Fruit fly (Drosophila melanogaster): ENCODE results near the gene lush.

Gene lush

dm6 chr3L:19650121-19650520 lies 44.2 kb upstream of the lush start (continued):
- TF ChIP-seq HLH4C (GFP tag; IDR thresholded peaks at IDR 0.05; ENCODE audit: partially characterized antibody) (peak; percentile 92), Bgb (GFP tag; IDR thresholded peaks at IDR 0.05; ENCODE audit: partially characterized antibody) (peak; percentile 28; the same call in 1 of the 2 replicates), tup (GFP tag; optimal IDR thresholded peaks at IDR 0.05) (no peak), mld (GFP tag; IDR thresholded peaks at IDR 0.05; ENCODE audit: partially characterized antibody) (peak; percentile 79), CG32767 (GFP tag; IDR thresholded peaks at IDR 0.05) (no peak), Ets97D (GFP tag; optimal IDR thresholded peaks at IDR 0.05) (no peak), Hr78 (GFP tag; optimal IDR thresholded peaks at IDR 0.05) (no peak), CG7372 (GFP tag; IDR thresholded peaks at IDR 0.05) (no peak), CG6254 (GFP tag; optimal IDR thresholded peaks at IDR 0.05) (no peak), zen2 (GFP tag; IDR thresholded peaks at IDR 0.05; ENCODE audit: partially characterized antibody) (peak; percentile 45; the same call in 1 of the 3 replicates), sd (tag; optimal IDR thresholded peaks at IDR 0.05) (no peak), az2 (GFP tag; optimal IDR thresholded peaks at IDR 0.05) (no peak), ato (GFP tag; IDR thresholded peaks at IDR 0.05; ENCODE audit: partially characterized antibody) (0 out of 2 replicates have a peak, but pooled peaks have one; percentile 26), CG11696 (GFP tag; IDR thresholded peaks at IDR 0.05) (no peak), Elba2 (GFP tag; optimal IDR thresholded peaks at IDR 0.05) (no peak), Scr (GFP tag; IDR thresholded peaks at IDR 0.05; ENCODE audit: partially characterized antibody) (peak; percentile 64), hbn (GFP tag; IDR thresholded peaks at IDR 0.05; ENCODE audit: partially characterized antibody) (no peak)

DNA sequence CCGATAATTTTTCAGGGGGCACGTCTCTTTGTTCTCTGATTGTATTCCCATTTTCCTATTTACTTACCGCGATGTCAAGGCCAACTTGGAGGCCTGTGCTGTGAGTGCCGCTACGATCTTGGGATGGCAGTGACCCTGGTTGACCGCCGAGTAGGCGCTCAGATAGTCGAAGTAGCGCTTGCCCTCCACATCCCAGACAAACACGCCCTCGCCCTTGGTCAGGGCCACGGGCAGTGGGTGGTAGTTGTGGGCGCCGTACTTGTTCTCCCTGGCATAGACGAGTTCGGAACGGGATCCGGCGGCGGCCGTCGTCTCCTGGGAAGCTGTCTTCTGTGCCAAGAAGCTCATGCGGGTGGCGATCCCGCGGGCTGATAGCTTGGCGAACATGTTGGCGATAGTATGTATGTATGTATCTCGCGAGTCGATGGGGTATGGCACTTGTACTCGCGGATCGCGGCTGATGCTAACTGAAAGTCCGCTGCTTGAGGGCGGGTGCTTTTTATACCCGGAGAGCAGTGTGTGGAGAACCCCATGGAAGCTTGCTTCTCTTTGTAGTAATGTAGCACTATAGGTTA lies 43.6 kb upstream of the lush start, which contains the start of gene Oat:
TSS of gene Oat (minus strand) at position 478 of the 575 bp plus-strand sequence.
- TF ChIP-seq crp (GFP tag; optimal IDR thresholded peaks at IDR 0.05) (no peak), klu (GFP tag; IDR thresholded peaks at IDR 0.05) (no peak), Meics (GFP tag; optimal IDR thresholded peaks at IDR 0.05) (no peak), CG4617 (GFP tag; optimal IDR thresholded peaks at IDR 0.05; ENCODE audit: borderline replicate concordance) (no peak), ftz-f1 (GFP tag; optimal IDR thresholded peaks at IDR 0.05) (peak; percentile 87), CG7357 (GFP tag; IDR thresholded peaks at IDR 0.05) (no peak), ATbp (GFP tag; optimal IDR thresholded peaks at IDR 0.05) (no peak), CG14710 (tag; optimal IDR thresholded peaks at IDR 0.05) (no peak), Xbp1 (GFP tag; optimal IDR thresholded peaks at IDR 0.05) (no peak), Pdp1 (GFP tag; optimal IDR thresholded peaks at IDR 0.05) (no peak), Doc2 (GFP tag; IDR thresholded peaks at IDR 0.05) (no peak), CG10267 (tag; optimal IDR thresholded peaks at IDR 0.05) (no peak), CG10543 (GFP tag; optimal IDR thresholded peaks at IDR 0.05) (peak; percentile 37), Ets97D (GFP tag; optimal IDR thresholded peaks at IDR 0.05) (no peak), Deaf1 (tag; optimal IDR thresholded peaks at IDR 0.05) (no peak), psq (GFP tag; optimal IDR thresholded peaks at IDR 0.05) (no peak), vfl (GFP tag; optimal IDR thresholded peaks at IDR 0.05) (no peak), tll (GFP tag; optimal IDR thresholded peaks at IDR 0.05) (no peak), CG8765 (GFP tag; IDR thresholded peaks at IDR 0.05) (peak; percentile 53; the same call in 1 of the 2 replicates), dmrt11E (tag; optimal IDR thresholded peaks at IDR 0.05) (no peak), hth (optimal IDR thresholded peaks at IDR 0.05) (no peak), scrt (GFP tag; optimal IDR thresholded peaks at IDR 0.05) (no peak), shn (GFP tag; optimal IDR thresholded peaks at IDR 0.05) (no peak), az2 (GFP tag; optimal IDR thresholded peaks at IDR 0.05) (no peak), prd (optimal IDR thresholded peaks at IDR 0.05) (no peak), prd (GFP tag; IDR thresholded peaks at IDR 0.05) (no peak), CG4424 (GFP tag; optimal IDR thresholded peaks at IDR 0.05) (no peak), D19A (tag; optimal IDR thresholded peaks at IDR 0.05) (no peak), CG6854 (GFP tag; optimal IDR thresholded peaks at IDR 0.05) (no peak), pfk (GFP tag; optimal IDR thresholded peaks at IDR 0.05) (no peak), CG10147 (GFP tag; optimal IDR thresholded peaks at IDR 0.05) (no peak), CG11247 (GFP tag; IDR thresholded peaks at IDR 0.05) (no peak), NC2β (GFP tag; optimal IDR thresholded peaks at IDR 0.05) (no peak)
